Fruit fly (Drosophila melanogaster) whole organism, larva: ENCODE data around the gene Syx1A.

Experiments
- noc ChIP-seq: fragments of 200-800 bp; sonication (Bioruptor generic); optimal IDR thresholded peaks from 3 replicates; lab custom pipeline; 2019; ENCODE audit warnings: missing biosample characterization, mild to moderate bottlenecking, missing genetic modification characterization, moderate library complexity

Gene Syx1A

dm6 chr3R:24093430-24093829 lies 12.1 kb downstream of the Syx1A start:
- no peak for TF ChIP-seq noc (tag; lab: Kevin White, UChicago)

- no peak for TF ChIP-seq noc (tag; lab: Kevin White, UChicago)
Measured at dm6 chr3R:24092590-24093151, 12.9 kb downstream of the Syx1A start.

dm6 chr3R:24091653-24092052 lies 13.9 kb downstream of the Syx1A start:
- no peak for TF ChIP-seq noc (tag; lab: Kevin White, UChicago)

- TF ChIP-seq noc (tag; lab: Kevin White, UChicago) = peak; percentile 59
Measured at dm6 chr3R:24090143-24090542, 15.4 kb downstream of the Syx1A start.

dm6 chr3R:24084975-24085374 lies 20.6 kb downstream of the Syx1A start:
- peak; percentile 85 for TF ChIP-seq noc (tag; lab: Kevin White, UChicago)

dm6 chr3R:24079613-24080012 lies 25.9 kb downstream of the Syx1A start:
- no peak for TF ChIP-seq noc (tag; lab: Kevin White, UChicago)

- no peak for TF ChIP-seq noc (tag; lab: Kevin White, UChicago)
Measured at dm6 chr3R:24079110-24079509, 26.5 kb downstream of the Syx1A start.

dm6 chr3R:24073703-24074102 lies 31.9 kb downstream of the Syx1A start:
- TF ChIP-seq noc (tag; lab: Kevin White, UChicago) = no peak

dm6 chr3R:24069965-24070364 lies 35.6 kb downstream of the Syx1A start:
- no peak for TF ChIP-seq noc (tag; lab: Kevin White, UChicago)

- TF ChIP-seq noc (tag; lab: Kevin White, UChicago) = no peak
Measured at dm6 chr3R:24068830-24069229, 36.7 kb downstream of the Syx1A start.

dm6 chr3R:24065718-24066117 lies 39.8 kb downstream of the Syx1A start:
- no peak for TF ChIP-seq noc (tag; lab: Kevin White, UChicago)

- TF ChIP-seq noc (tag; lab: Kevin White, UChicago) = no peak
Measured at dm6 chr3R:24058041-24058440, 47.5 kb downstream of the Syx1A start, which contains the start of gene SMC1. Gene SMC1, plus strand, starts transcription at chr3R:24058287.

dm6 chr3R:24057188-24057587 lies 48.4 kb downstream of the Syx1A start, which contains the start of gene Hsp68:
Gene Hsp68, minus strand, starts transcription at chr3R:24057310.
- TF ChIP-seq noc (tag; lab: Kevin White, UChicago) = no peak

- TF ChIP-seq noc (tag; lab: Kevin White, UChicago) = no peak
Measured at dm6 chr3R:24054227-24054626, 51.3 kb downstream of the Syx1A start, which contains the start of gene CG6000. Gene CG6000, plus strand, starts transcription at chr3R:24054391.

dm6 chr3R:24053506-24054102 lies 52.0 kb downstream of the Syx1A start:
- peak; percentile 71 for TF ChIP-seq noc (tag; lab: Kevin White, UChicago)
